Worm (Caenorhabditis elegans) whole organism, L3 larva: ENCODE data around the gene F15E6.3.

Experiments
- ZK546.5 ChIP-seq: sonication (generic microtip); optimal IDR thresholded peaks from 2 replicates; lab custom pipeline; 2017; ENCODE audit warnings: missing biosample characterization, missing genetic modification characterization
- ama-1 ChIP-seq: fragments of 150-350 bp; optimal IDR thresholded peaks from 2 replicates; lab custom pipeline; 2018
- ceh-16 ChIP-seq: sonication (generic microtip); optimal IDR thresholded peaks from 2 replicates; lab custom pipeline; 2017; ENCODE audit warnings: missing biosample characterization, missing genetic modification characterization
- ceh-28 ChIP-seq: fragments of 150-350 bp; optimal IDR thresholded peaks from 2 replicates; lab custom pipeline; 2014; ENCODE audit warnings: missing biosample characterization, missing genetic modification reagents, missing genetic modification characterization
- ceh-82 ChIP-seq: fragments of 150-350 bp; optimal IDR thresholded peaks from 2 replicates; lab custom pipeline; 2014; ENCODE audit warnings: missing biosample characterization, missing genetic modification characterization
- ceh-9 ChIP-seq: sonication (generic microtip); optimal IDR thresholded peaks from 2 replicates; lab custom pipeline; 2018; ENCODE audit warnings: missing biosample characterization, missing genetic modification characterization
- egl-27 ChIP-seq: sonication (generic microtip); optimal IDR thresholded peaks from 4 replicates; lab custom pipeline; 2017; ENCODE audit warnings: missing biosample characterization, missing genetic modification reagents, missing genetic modification characterization
- egl-5 ChIP-seq: fragments of 150-350 bp; optimal IDR thresholded peaks from 2 replicates; lab custom pipeline; 2017; ENCODE audit warnings: missing biosample characterization, missing genetic modification reagents, missing genetic modification characterization, inconsistent platforms
- elt-1 ChIP-seq: fragments of 150-350 bp; optimal IDR thresholded peaks from 2 replicates; lab custom pipeline; 2014; ENCODE audit warnings: missing biosample characterization, missing genetic modification characterization
- elt-2 ChIP-seq: sonication (generic microtip); optimal IDR thresholded peaks from 2 replicates; lab custom pipeline; 2016; ENCODE audit warnings: missing genetic modification reagents, mild to moderate bottlenecking, missing genetic modification characterization, missing compliant biosample characterization
- elt-3 ChIP-seq, 3 experiments: fragments of 150-350 bp in 1 of 3; sonication (generic microtip) in 2 of 3; optimal IDR thresholded peaks; 2 replicates in 2 of 3; 4 replicates in 1 of 3; lab custom pipeline; 2014 to 2017; ENCODE audit warnings: missing biosample characterization in 3 of 3, missing genetic modification characterization in 3 of 3
- eor-1 ChIP-seq, 2 experiments: fragments of 150-350 bp; optimal IDR thresholded peaks; 2 replicates each; lab custom pipeline; 2014 to 2018; ENCODE audit warnings: missing biosample characterization in 2 of 2, missing genetic modification characterization in 2 of 2
- fos-1 ChIP-seq: fragments of 150-350 bp; optimal IDR thresholded peaks from 2 replicates; lab custom pipeline; 2014; ENCODE audit warnings: missing biosample characterization, missing genetic modification characterization
- jun-1 ChIP-seq: fragments of 150-350 bp; optimal IDR thresholded peaks from 2 replicates; lab custom pipeline; 2014; ENCODE audit warnings: missing biosample characterization, missing genetic modification reagents, missing genetic modification characterization
- lin-15B ChIP-seq: fragments of 150-350 bp; optimal IDR thresholded peaks from 2 replicates; lab custom pipeline; 2014; ENCODE audit warnings: missing biosample characterization, missing genetic modification characterization
- lin-39 ChIP-seq: fragments of 150-350 bp; optimal IDR thresholded peaks from 2 replicates; lab custom pipeline; 2018; ENCODE audit warnings: missing biosample characterization, missing genetic modification reagents, missing genetic modification characterization
- lsy-12 ChIP-seq: sonication (generic microtip); optimal IDR thresholded peaks from 2 replicates; lab custom pipeline; 2016; ENCODE audit warnings: mild to moderate bottlenecking, missing genetic modification characterization, missing compliant biosample characterization
- mdl-1 ChIP-seq: fragments of 150-350 bp; optimal IDR thresholded peaks from 2 replicates; lab custom pipeline; 2014; ENCODE audit warnings: missing biosample characterization, missing genetic modification characterization
- nfya-1 ChIP-seq: sonication (generic microtip); optimal IDR thresholded peaks from 2 replicates; lab custom pipeline; 2017; ENCODE audit warnings: missing genetic modification characterization, mild to moderate bottlenecking, missing compliant biosample characterization, antibody characterized with exemption, moderate library complexity; ENCODE audit not compliant: insufficient read depth
- nhr-11 ChIP-seq: fragments of 150-350 bp; optimal IDR thresholded peaks from 2 replicates; lab custom pipeline; 2014; ENCODE audit warnings: missing biosample characterization, missing genetic modification characterization
- nhr-23 ChIP-seq: fragments of 150-350 bp; optimal IDR thresholded peaks from 2 replicates; lab custom pipeline; 2014; ENCODE audit warnings: missing biosample characterization, missing genetic modification reagents, missing genetic modification characterization
- nhr-237 ChIP-seq: fragments of 150-350 bp; optimal IDR thresholded peaks from 2 replicates; lab custom pipeline; 2014; ENCODE audit warnings: missing biosample characterization, missing genetic modification characterization
- nhr-25 ChIP-seq: sonication (generic microtip); optimal IDR thresholded peaks from 2 replicates; lab custom pipeline; 2017; ENCODE audit warnings: missing biosample characterization, missing genetic modification characterization
- nhr-43 ChIP-seq: sonication (generic microtip); optimal IDR thresholded peaks from 2 replicates; lab custom pipeline; 2016; ENCODE audit warnings: mild to moderate bottlenecking, missing genetic modification characterization, missing compliant biosample characterization; ENCODE audit not compliant: poor library complexity, severe bottlenecking
- nhr-67 ChIP-seq: fragments of 150-350 bp; optimal IDR thresholded peaks from 2 replicates; lab custom pipeline; 2014; ENCODE audit warnings: missing biosample characterization, missing genetic modification characterization
- pqm-1 ChIP-seq: fragments of 150-350 bp; optimal IDR thresholded peaks from 2 replicates; lab custom pipeline; 2017; ENCODE audit warnings: missing biosample characterization, missing genetic modification characterization, inconsistent platforms
- sea-2 ChIP-seq: fragments of 150-350 bp; sonication (generic microtip); optimal IDR thresholded peaks from 4 replicates; lab custom pipeline; 2014; ENCODE audit warnings: missing biosample characterization, missing genetic modification reagents, missing genetic modification characterization
- skn-1 ChIP-seq: fragments of 150-350 bp; optimal IDR thresholded peaks from 2 replicates; lab custom pipeline; 2014; ENCODE audit warnings: missing biosample characterization, missing genetic modification characterization
- tbx-2 ChIP-seq: sonication (generic microtip); optimal IDR thresholded peaks from 2 replicates; lab custom pipeline; 2016; ENCODE audit warnings: mild to moderate bottlenecking, missing genetic modification characterization, missing compliant biosample characterization
- unc-62 ChIP-seq: fragments of 150-350 bp; sonication (generic microtip); optimal IDR thresholded peaks from 4 replicates; lab custom pipeline; 2014; ENCODE audit warnings: missing biosample characterization, missing genetic modification reagents, missing genetic modification characterization
- ztf-11 ChIP-seq: fragments of 150-350 bp; optimal IDR thresholded peaks from 2 replicates; lab custom pipeline; 2014; ENCODE audit warnings: missing biosample characterization, missing genetic modification characterization
- ztf-4 ChIP-seq: fragments of 150-350 bp; optimal IDR thresholded peaks from 2 replicates; lab custom pipeline; 2014; ENCODE audit warnings: missing biosample characterization, missing genetic modification characterization

F15E6.3 gene

DNA sequence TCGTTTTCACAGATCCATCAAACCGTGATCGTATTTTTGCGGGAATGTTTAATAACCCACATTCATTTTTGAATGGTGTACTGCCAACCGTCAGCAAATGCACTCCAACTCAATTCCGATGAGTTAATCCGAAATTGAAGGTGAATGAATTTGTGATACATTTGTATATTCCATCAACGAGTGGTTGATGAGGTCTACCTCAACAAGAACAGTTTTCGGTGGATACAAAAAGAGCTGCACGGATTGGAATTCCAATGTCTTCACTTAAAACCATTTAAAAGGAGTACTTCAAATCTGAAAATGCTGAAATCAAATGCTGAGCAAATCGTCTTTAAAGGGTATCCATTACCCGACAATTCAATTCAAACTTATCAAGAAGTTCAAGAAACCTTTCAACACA, 5.4 kb upstream of the F15E6.3 start, which contains the start of gene F15E6.5:
TSS of gene F15E6.5 (plus strand) at position 301 of the 400 bp plus-strand sequence.
- TF ChIP-seq jun-1 (tag; lab: Kevin White, UChicago) (no peak), egl-27 (tag; lab: Kevin White, UChicago) (no peak), ZK546.5 (no peak), sea-2 (no peak), pqm-1 (tag; lab: Kevin White, UChicago) (no peak), ceh-16 (tag; lab: Kevin White, UChicago) (no peak), eor-1 (tag; optimal IDR thresholded peaks at IDR 0.05; lab: Kevin White, UChicago) (no peak), ama-1 (no peak)

DNA sequence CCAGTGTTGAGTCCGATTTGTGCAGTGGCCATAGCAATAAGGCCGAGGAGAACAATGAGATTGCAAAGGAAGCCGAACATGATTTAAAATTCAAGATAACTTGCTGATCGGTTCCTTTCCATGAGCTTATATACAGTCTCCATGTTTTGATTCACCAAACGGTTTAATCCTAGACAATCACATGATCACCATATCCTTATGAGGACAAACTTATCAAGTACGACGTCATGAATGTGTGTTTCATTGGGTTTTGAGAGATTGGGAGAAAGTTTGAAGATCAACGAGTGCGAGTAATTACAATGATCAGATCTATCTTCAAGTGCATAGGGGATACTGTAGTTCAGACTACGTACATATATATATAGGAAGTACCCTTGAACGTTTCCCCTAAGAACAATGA, 4.2 kb upstream of the F15E6.3 start, which contains the start of gene dct-7:
TSS of gene dct-7 (minus strand) at position 101 of the 400 bp plus-strand sequence.
- no peak for TF ChIP-seq lin-39 (tag; lab: Kevin White, UChicago)
- TF ChIP-seq nhr-43 (tag; lab: Kevin White, UChicago) = peak; percentile 30

DNA sequence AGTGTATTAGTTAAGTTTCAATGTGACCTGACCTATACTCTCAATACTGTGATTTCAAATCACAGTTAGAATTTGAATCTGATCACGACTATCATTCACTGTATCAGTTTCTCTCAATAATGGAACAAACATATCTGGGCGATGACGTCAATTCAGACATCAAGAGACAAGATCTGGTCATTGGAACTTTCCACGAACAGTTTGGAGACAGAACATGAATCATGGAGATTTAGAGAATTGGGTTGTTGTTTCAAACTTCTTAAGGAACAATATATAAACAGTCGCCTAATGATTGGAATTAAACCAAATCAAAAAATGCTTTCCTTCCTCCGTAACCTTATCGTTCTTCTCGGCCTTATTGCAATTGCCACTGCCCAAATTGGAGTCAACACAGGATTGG, 3.5 kb upstream of the F15E6.3 start, which contains the start of gene F15E6.4:
TSS of gene F15E6.4 (plus strand) at position 301 of the 400 bp plus-strand sequence.
- TF ChIP-seq ceh-82 (tag; lab: Kevin White, UChicago) = no peak
- TF ChIP-seq ZK546.5 = no peak
- TF ChIP-seq skn-1 (tag; lab: Kevin White, UChicago) = no peak
- TF ChIP-seq ztf-4 = no peak
- TF ChIP-seq mdl-1 = no peak
- no peak for TF ChIP-seq unc-62 (GFP tag; lab: Kevin White, UChicago)
- TF ChIP-seq ceh-16 (tag; lab: Kevin White, UChicago) = no peak
- TF ChIP-seq, all 47 proteins: peak for 0

DNA sequence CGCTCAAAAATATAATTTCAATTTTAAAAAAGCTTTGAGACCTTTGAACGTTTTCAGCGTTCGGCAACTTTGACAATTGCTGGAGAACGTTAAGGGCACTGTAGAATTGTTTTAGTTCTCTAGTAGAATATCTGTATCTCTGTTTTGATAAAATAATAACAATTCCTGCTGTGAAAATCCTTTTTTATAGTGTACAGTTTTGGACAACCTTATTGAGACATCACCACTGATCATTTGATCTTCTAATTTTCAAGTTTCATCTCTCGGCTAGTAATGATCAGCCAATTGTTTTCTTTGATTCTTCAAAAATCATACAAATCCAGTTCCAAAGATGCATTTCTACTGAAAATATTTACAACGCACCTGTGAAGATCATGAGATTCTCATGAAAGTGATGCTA, 2.1 kb upstream of the F15E6.3 start, which contains the start of gene F15E6.10:
TSS of gene F15E6.10 (plus strand) at position 301 of the 400 bp plus-strand sequence.
- no peak for TF ChIP-seq lin-15B (tag; lab: Kevin White, UChicago)

DNA sequence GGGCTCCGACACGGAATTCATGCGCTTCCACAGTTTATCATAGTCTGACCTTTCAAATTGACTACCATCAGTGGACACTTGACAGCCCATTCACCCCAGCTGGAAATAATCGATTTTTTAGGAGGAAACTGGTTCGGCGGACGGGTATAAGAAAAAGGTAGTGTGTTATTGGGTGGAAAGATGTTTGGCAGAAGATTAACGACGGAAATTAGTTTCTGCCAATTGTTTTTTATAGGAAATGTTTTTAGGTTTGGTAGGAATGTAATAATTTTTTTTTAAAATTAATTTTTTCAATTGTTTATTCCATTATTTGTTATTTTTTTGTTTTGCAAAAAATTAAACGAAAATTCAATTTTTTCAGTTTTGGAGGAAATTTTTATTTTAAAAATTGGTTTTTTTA, 4.3 kb downstream of the F15E6.3 start, which contains the start of gene F15E6.9:
TSS of gene F15E6.9 (minus strand) at position 101 of the 400 bp plus-strand sequence.
- TF ChIP-seq nhr-11 (tag; lab: Kevin White, UChicago) (no peak), fos-1 (tag; lab: Kevin White, UChicago) (no peak), nhr-25 (no peak), eor-1 (tag; optimal IDR thresholded peaks at IDR 0.05; lab: Kevin White, UChicago) (no peak), nhr-237 (tag; lab: Kevin White, UChicago) (no peak), egl-27 (tag; lab: Kevin White, UChicago) (no peak), sea-2 (no peak), elt-3 (tag; optimal IDR thresholded peaks at IDR 0.05; lab: Kevin White, UChicago) (no peak), jun-1 (tag; lab: Kevin White, UChicago) (no peak), elt-2 (tag; lab: Kevin White, UChicago) (no peak), elt-1 (tag; lab: Kevin White, UChicago) (no peak), lsy-12 (tag; lab: Kevin White, UChicago) (no peak), ceh-28 (tag; lab: Kevin White, UChicago) (no peak), tbx-2 (tag; lab: Kevin White, UChicago) (no peak), nhr-67 (no peak), ztf-4 (no peak)

DNA sequence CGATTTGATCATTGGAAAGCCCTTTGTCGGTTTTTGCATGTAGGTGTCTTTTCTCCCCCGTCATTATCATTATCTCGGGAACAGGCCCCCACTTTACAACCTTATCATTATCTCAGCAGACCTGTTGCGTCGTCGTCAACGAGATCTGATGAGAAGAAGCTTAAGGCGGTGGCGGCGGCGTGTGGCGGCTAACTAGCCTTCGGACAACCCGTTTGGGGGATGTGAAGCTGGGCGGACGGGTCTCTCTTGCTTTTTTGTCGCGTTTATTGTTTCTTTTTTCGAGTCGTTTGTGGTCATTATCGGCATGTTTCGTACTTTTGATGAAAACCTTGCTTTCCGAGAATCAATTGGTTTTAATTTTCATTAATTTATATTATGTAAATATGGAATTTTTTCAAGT, 5.3 kb downstream of the F15E6.3 start:
- TF ChIP-seq ztf-11 (tag; lab: Kevin White, UChicago) (no peak), nhr-43 (tag; lab: Kevin White, UChicago) (peak; percentile 57), lin-15B (tag; lab: Kevin White, UChicago) (no peak), eor-1 (tag; optimal IDR thresholded peaks at IDR 0.05; lab: Kevin White, UChicago) (no peak), ceh-16 (tag; lab: Kevin White, UChicago) (no peak), jun-1 (tag; lab: Kevin White, UChicago) (no peak), nhr-25 (peak; percentile 54), egl-5 (tag; lab: Kevin White, UChicago) (no peak), fos-1 (tag; lab: Kevin White, UChicago) (no peak), nhr-237 (tag; lab: Kevin White, UChicago) (no peak), nfya-1 (tag; lab: Kevin White, UChicago) (no peak), nhr-67 (no peak), ceh-9 (tag; lab: Kevin White, UChicago) (no peak), nhr-23 (tag; lab: Kevin White, UChicago) (peak; percentile 19)
